Worm (Caenorhabditis elegans) whole organism, late embryonic: ENCODE data around the gene T16G12.9.

Experiments used
- Y22D7AL.16 ChIP-seq: sonication (generic microtip); optimal IDR thresholded peaks from 2 replicates; lab custom pipeline; 2016; ENCODE audit warnings: missing genetic modification characterization, missing compliant biosample characterization
- ahr-1 ChIP-seq: sonication (generic microtip); optimal IDR thresholded peaks from 2 replicates; lab custom pipeline; 2016; ENCODE audit warnings: missing genetic modification characterization, missing compliant biosample characterization
- ama-1 ChIP-seq: fragments of 150-350 bp; optimal IDR thresholded peaks from 2 replicates; lab custom pipeline; 2014
- ceh-45 ChIP-seq: fragments of 200-800 bp; sonication (Bioruptor generic); IDR thresholded peaks from 2 replicates; pipeline ENCODE4 v1.3.6; 2022; ENCODE audit warnings: missing genetic modification reagents, missing genetic modification characterization, missing compliant biosample characterization
- elt-4 ChIP-seq: sonication (generic microtip); optimal IDR thresholded peaks from 2 replicates; lab custom pipeline; 2016; ENCODE audit warnings: missing genetic modification characterization, missing compliant biosample characterization
- pha-4 ChIP-seq: fragments of 150-350 bp; optimal IDR thresholded peaks from 2 replicates; lab custom pipeline; 2018; ENCODE audit warnings: missing biosample characterization, missing genetic modification reagents, missing genetic modification characterization
- pqm-1 ChIP-seq: sonication (generic microtip); optimal IDR thresholded peaks from 2 replicates; lab custom pipeline; 2016; ENCODE audit warnings: missing genetic modification characterization, missing compliant biosample characterization
- pros-1 ChIP-seq: fragments of 150-350 bp; optimal IDR thresholded peaks from 2 replicates; lab custom pipeline; 2014; ENCODE audit warnings: missing biosample characterization, missing genetic modification reagents, missing genetic modification characterization

ce11 chrIII:10064140-10064539, 13.9 kb downstream of the T16G12.9 start, which contains the start of gene ekl-6:
- TF ChIP-seq pqm-1 (no peak), elt-4 (tag; lab: Kevin White, UChicago) (no peak), ama-1 (lab: Kevin White, UChicago) (no peak), pros-1 (tag; lab: Kevin White, UChicago) (no peak), ceh-45 (GFP tag; lab: Robert Waterston, UW) (no peak), Y22D7AL.16 (tag; lab: Kevin White, UChicago) (no peak), ahr-1 (tag; lab: Kevin White, UChicago) (no peak), pha-4 (tag; lab: Kevin White, UChicago) (no peak)
